Worm (Caenorhabditis elegans) whole organism, midembryonic: ENCODE data around the gene B0416.4.

Experiments used
- T22C8.4 ChIP-seq: fragments of 200-800 bp; sonication (Bioruptor generic); IDR thresholded peaks from 2 replicates; pipeline ENCODE4 v1.3.6; 2022; ENCODE audit warnings: missing genetic modification characterization, missing compliant biosample characterization
- cog-1 ChIP-seq: sonication (generic microtip); optimal IDR thresholded peaks from 2 replicates; lab custom pipeline; 2016; ENCODE audit warnings: missing genetic modification characterization, missing compliant biosample characterization
- flt-1 ChIP-seq: fragments of 200-800 bp; sonication (Bioruptor generic); IDR thresholded peaks from 2 replicates; pipeline ENCODE4 v1.3.6; 2022; ENCODE audit warnings: missing genetic modification characterization, missing compliant biosample characterization
- klf-2 ChIP-seq: fragments of 200-800 bp; sonication (Bioruptor generic); conservative IDR thresholded peaks from 2 replicates; pipeline ENCODE4 v1.3.6; 2022; ENCODE audit warnings: missing genetic modification reagents, missing genetic modification characterization, missing compliant biosample characterization
- med-1 ChIP-seq: sonication (generic microtip); optimal IDR thresholded peaks from 2 replicates; lab custom pipeline; 2017; ENCODE audit warnings: missing genetic modification characterization, mild to moderate bottlenecking, missing compliant biosample characterization, antibody characterized with exemption, missing genetic modification reagents; ENCODE audit not compliant: insufficient read depth
- ref-1 ChIP-seq: fragments of 200-800 bp; sonication (Bioruptor generic); conservative IDR thresholded peaks from 2 replicates; pipeline ENCODE4 v1.3.6; 2022; ENCODE audit warnings: missing genetic modification reagents, missing genetic modification characterization, missing compliant biosample characterization
- tab-1 ChIP-seq: fragments of 200-800 bp; sonication (Bioruptor generic); IDR thresholded peaks from 2 replicates; pipeline ENCODE4 v1.3.6; 2022; ENCODE audit warnings: missing genetic modification characterization, missing compliant biosample characterization
- ztf-23 ChIP-seq: fragments of 200-800 bp; sonication (Bioruptor generic); IDR thresholded peaks from 2 replicates; pipeline ENCODE4 v1.3.6; 2022; ENCODE audit warnings: missing genetic modification reagents, missing genetic modification characterization, missing compliant biosample characterization
- ztf-29 ChIP-seq: fragments of 200-800 bp; sonication (Bioruptor generic); IDR thresholded peaks from 2 replicates; pipeline ENCODE4 v1.3.6; 2022; ENCODE audit warnings: missing genetic modification reagents, missing genetic modification characterization, missing compliant biosample characterization

Gene B0416.4

DNA sequence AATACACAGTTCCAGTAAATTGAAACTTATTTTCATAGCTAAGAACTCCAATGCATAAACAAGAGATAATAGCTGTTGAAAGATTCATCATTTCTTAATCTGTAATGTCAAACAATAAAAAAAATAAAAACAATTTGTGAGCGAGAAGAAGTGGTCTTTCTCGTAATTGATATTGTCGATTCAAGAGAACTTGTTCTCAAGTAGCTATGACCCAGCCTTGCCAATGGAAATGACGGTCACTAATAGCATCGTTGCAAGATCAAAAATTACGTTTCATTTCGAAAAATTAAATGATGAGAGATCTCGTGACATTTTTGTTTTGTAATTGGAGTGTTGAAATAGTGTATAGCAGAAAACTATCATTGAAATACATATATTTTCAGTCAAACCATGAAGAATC is 19.1 kb downstream of the B0416.4 start, which contains the start of gene B0416.7:
Gene B0416.7, minus strand, starts transcription at position 101 of the 400 bp plus-strand sequence.
- no peak for TF ChIP-seq ztf-23 (GFP tag; lab: Robert Waterston, UW)
- TF ChIP-seq cog-1 = no peak
- no peak for TF ChIP-seq T22C8.4 (GFP tag; lab: Robert Waterston, UW)
- no peak for TF ChIP-seq ztf-29
- TF ChIP-seq flt-1 = no peak
- no peak for TF ChIP-seq med-1 (GFP tag; lab: Kevin White, UChicago)
- TF ChIP-seq tab-1 (GFP tag; lab: Robert Waterston, UW) = no peak
- TF ChIP-seq ref-1 = no peak
- TF ChIP-seq klf-2 = no peak

DNA sequence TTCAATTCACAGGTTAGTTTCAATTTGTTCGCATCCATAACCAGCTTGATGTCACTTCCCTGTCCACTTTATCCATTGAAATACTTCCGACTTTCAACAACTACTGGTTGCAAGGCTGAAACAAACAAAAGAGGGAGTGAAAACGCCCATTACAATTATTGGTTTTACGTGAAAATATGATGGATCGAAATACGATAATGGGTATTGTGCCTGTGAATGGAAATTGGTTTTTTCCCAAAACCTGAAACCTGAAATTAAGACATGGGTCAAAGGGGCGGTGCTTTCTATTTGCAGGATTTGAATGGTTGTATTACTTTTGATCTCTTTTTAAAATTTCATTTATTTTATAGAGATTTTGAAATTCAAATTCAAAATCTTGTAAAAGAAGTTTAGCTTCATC is 20.1 kb downstream of the B0416.4 start, which contains the start of gene B0416.2:
Gene B0416.2, plus strand, starts transcription at position 301 of the 400 bp plus-strand sequence.
- no peak for TF ChIP-seq ztf-23 (GFP tag; lab: Robert Waterston, UW)
- no peak for TF ChIP-seq ref-1
- TF ChIP-seq med-1 (GFP tag; lab: Kevin White, UChicago) = no peak
- no peak for TF ChIP-seq tab-1 (GFP tag; lab: Robert Waterston, UW)
- no peak for TF ChIP-seq T22C8.4 (GFP tag; lab: Robert Waterston, UW)
- no peak for TF ChIP-seq klf-2
- no peak for TF ChIP-seq flt-1
- TF ChIP-seq cog-1 = no peak
- TF ChIP-seq ztf-29 = no peak

ce11 chrX:9300379-9300778 is 21.6 kb downstream of the B0416.4 start:
- TF ChIP-seq ztf-23 (GFP tag; lab: Robert Waterston, UW) (no peak), tab-1 (GFP tag; lab: Robert Waterston, UW) (no peak), ztf-29 (no peak), T22C8.4 (GFP tag; lab: Robert Waterston, UW) (no peak), flt-1 (no peak), med-1 (GFP tag; lab: Kevin White, UChicago) (no peak), ref-1 (no peak), klf-2 (no peak), cog-1 (no peak)

DNA sequence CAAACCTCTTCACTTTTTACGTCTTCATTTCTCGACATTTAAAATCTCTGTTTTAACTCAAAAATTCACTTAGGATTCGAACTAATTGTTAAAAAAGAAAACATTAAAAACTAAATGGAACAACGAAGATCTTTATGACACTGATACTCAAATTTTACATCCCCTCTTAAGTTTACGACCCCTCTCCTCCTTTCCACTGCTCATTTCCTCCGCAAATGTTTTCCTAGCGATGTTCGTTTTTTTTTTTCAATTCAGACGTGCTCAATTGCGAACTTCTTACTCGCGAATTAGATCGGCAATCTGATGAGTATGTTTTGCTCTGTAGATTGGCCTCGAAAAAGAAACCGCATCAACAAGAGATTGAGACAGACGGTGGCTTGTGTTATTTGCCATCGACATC is 24.0 kb downstream of the B0416.4 start:
- TF ChIP-seq cog-1 (no peak), klf-2 (no peak), ztf-23 (GFP tag; lab: Robert Waterston, UW) (no peak), flt-1 (no peak), T22C8.4 (GFP tag; lab: Robert Waterston, UW) (no peak), ref-1 (no peak), med-1 (GFP tag; lab: Kevin White, UChicago) (no peak), tab-1 (GFP tag; lab: Robert Waterston, UW) (no peak), ztf-29 (no peak)

- no peak for TF ChIP-seq klf-2
- no peak for TF ChIP-seq cog-1
- TF ChIP-seq ref-1 = no peak
These were observed 24.7 kb downstream of the B0416.4 start, which contains the start of gene tmc-2 for ce11 chrX:9303422-9303821. Gene tmc-2, plus strand, starts transcription at chrX:9303722.

DNA sequence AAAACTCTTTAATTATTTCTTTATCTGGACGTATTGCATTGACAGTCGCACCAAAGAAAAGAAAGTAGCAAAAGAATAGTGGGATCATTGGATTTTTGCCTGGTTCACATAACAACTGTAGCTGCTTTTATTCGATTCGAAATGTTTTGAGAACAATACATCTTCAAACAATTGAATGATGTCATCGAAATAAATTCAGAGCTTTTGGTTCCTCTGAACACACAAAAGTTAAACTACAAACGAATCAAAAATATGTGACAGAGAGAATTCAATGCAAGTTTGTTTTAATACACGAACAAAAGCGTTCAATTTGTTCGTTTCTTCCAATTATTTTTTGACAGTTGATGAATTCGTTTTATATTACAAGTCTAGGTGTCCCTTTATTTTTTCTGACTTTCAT is 32.5 kb downstream of the B0416.4 start, which contains the start of gene H29C22.1:
Gene H29C22.1, minus strand, starts transcription at position 101 of the 400 bp plus-strand sequence.
- no peak for TF ChIP-seq ref-1
- no peak for TF ChIP-seq ztf-23 (GFP tag; lab: Robert Waterston, UW)
- no peak for TF ChIP-seq flt-1

DNA sequence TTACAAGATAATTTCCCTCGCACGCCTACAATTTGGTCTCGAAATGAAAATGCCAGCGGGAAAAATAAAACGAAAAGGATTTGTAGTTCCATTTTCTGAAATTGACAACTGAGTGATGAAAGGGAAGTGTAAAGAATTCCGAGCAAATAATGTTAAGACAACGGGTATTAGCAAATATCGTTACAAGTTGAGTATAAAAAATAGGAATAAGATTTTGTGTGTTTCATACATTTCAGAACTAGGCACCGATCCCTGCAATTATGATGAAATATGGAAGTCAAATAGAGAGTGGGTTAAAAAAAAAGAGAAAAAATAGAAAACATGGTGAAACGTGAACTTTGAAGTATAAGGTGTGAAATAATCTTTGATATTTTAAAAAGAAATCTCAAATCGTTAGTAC is 35.6 kb downstream of the B0416.4 start, which contains the start of gene ttr-38:
Gene ttr-38, minus strand, starts transcription at position 101 of the 400 bp plus-strand sequence.
- TF ChIP-seq ztf-29 (no peak), klf-2 (no peak), ref-1 (no peak), tab-1 (GFP tag; lab: Robert Waterston, UW) (no peak), ztf-23 (GFP tag; lab: Robert Waterston, UW) (no peak), med-1 (GFP tag; lab: Kevin White, UChicago) (no peak), flt-1 (no peak), cog-1 (no peak), T22C8.4 (GFP tag; lab: Robert Waterston, UW) (no peak)

DNA sequence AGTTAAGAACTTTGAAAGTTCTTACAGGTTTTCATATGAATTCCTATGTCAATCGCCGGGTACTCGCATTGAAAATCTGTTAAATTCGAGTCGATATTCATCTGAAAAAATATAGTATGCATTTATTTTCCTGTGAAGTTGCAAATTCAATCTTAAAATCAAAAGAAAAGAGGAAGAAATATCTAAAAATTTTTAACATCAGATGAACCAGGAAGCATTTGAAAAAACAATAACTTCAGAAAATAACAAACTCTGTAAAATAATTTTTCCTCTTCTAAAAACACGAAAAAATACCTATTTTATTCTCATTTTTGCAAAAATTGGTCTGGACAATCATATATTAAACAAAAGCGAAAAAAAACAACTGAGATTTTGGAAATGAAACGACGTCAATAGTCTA is 40.3 kb downstream of the B0416.4 start, which contains the start of gene npr-7:
Gene npr-7, minus strand, starts transcription at position 101 of the 400 bp plus-strand sequence.
- TF ChIP-seq ztf-23 (GFP tag; lab: Robert Waterston, UW) (no peak), flt-1 (no peak), med-1 (GFP tag; lab: Kevin White, UChicago) (no peak), tab-1 (GFP tag; lab: Robert Waterston, UW) (no peak), ztf-29 (no peak), ref-1 (no peak), klf-2 (no peak), T22C8.4 (GFP tag; lab: Robert Waterston, UW) (no peak), cog-1 (no peak)

DNA sequence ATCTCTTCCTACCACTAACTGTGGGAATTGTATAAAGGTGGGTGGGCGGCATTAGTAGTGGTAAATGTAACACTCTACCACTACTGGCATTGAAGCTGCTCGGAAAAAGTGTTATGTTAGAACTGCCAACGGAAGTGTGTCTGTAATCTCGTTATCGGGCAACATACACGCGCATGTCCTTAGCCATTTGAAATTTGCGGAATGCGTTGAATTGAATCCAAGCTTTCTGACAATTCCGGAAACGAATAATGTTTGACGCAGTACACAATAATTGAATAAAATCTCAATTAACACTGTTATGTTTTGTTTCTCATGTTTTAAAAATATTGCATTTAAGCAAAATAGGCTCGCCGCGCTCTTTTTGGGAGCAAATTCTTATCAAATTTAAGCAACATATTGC is 46.2 kb downstream of the B0416.4 start:
- TF ChIP-seq T22C8.4 (GFP tag; lab: Robert Waterston, UW) = no peak
- TF ChIP-seq klf-2 = no peak
- TF ChIP-seq ref-1 = no peak
- no peak for TF ChIP-seq med-1 (GFP tag; lab: Kevin White, UChicago)
- no peak for TF ChIP-seq ztf-23 (GFP tag; lab: Robert Waterston, UW)
- TF ChIP-seq cog-1 = no peak
- no peak for TF ChIP-seq flt-1
- TF ChIP-seq tab-1 (GFP tag; lab: Robert Waterston, UW) = no peak
- TF ChIP-seq ztf-29 = no peak
